Worm (Caenorhabditis elegans) whole organism, late embryonic: ENCODE data around the gene spe-19.

Experiments used
- che-1 ChIP-seq: sonication (generic microtip); optimal IDR thresholded peaks from 2 replicates; lab custom pipeline; 2016; ENCODE audit warnings: mild to moderate bottlenecking, missing genetic modification characterization, missing compliant biosample characterization
- dve-1 ChIP-seq: sonication (generic microtip); optimal IDR thresholded peaks from 2 replicates; lab custom pipeline; 2017; ENCODE audit warnings: antibody characterized with exemption, mild to moderate bottlenecking, missing genetic modification characterization, missing compliant biosample characterization
- nfya-1 ChIP-seq: sonication (generic microtip); optimal IDR thresholded peaks from 2 replicates; lab custom pipeline; 2017; ENCODE audit warnings: missing genetic modification characterization, mild to moderate bottlenecking, missing compliant biosample characterization, antibody characterized with exemption, moderate library complexity
- pha-4 ChIP-seq: fragments of 150-350 bp; optimal IDR thresholded peaks from 2 replicates; lab custom pipeline; 2018; ENCODE audit warnings: missing biosample characterization, missing genetic modification reagents, missing genetic modification characterization

DNA sequence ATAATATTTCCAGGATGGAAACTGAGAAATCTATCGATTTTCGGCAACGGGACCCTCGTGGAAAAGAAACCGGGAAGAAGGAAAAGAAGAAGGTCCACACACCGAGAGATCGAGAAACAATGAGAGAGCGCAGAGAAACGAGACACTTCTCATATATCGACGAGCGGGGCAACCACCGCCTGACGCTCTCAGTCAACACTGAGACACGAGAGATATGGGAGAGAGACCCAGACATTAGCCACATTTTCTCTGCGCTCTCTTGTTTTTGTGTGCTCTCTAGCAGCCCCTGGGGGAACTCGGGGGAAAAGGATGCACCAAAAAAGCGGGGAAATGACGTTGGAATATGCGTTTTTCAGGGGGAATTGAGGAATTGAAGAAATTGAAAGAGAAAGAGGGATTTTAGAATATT lies 41.5 kb downstream of the spe-19 start:
- TF ChIP-seq nfya-1 (peak; percentile 76), pha-4 (tag; lab: Kevin White, UChicago) (no peak), che-1 (tag; lab: Kevin White, UChicago) (no peak), dve-1 (tag; lab: Kevin White, UChicago) (no peak)
